Worm (Caenorhabditis elegans): ENCODE data around the gene acdh-8.

Gene acdh-8

ce11 chrII:5839227-5839626, 44.9 kb downstream of the acdh-8 start, which contains the start of gene ZK1248.19:
Gene ZK1248.19, minus strand, starts transcription at chrII:5839414.
- TF ChIP-seq ceh-82 (tag; optimal IDR thresholded peaks at IDR 0.05) (no peak), nhr-12 (tag; optimal IDR thresholded peaks at IDR 0.05) (no peak), snpc-4 (tag; optimal IDR thresholded peaks at IDR 0.05) (no peak), skn-1 (tag; optimal IDR thresholded peaks at IDR 0.05) (no peak), Y55F3AM.14 (GFP tag; optimal IDR thresholded peaks at IDR 0.05) (no peak), sem-4 (tag; optimal IDR thresholded peaks at IDR 0.05) (no peak), C34F6.9 (tag; optimal IDR thresholded peaks at IDR 0.05) (peak; percentile 36), peb-1 (tag; optimal IDR thresholded peaks at IDR 0.05) (no peak), F13H6.1 (tag; optimal IDR thresholded peaks at IDR 0.05) (no peak), blmp-1 (tag; optimal IDR thresholded peaks at IDR 0.05; ENCODE audit: insufficient read depth) (no peak), gmeb-1 (tag; optimal IDR thresholded peaks at IDR 0.05) (peak; percentile 34), ztf-1 (GFP tag; conservative IDR thresholded peaks at IDR 0.05) (no peak), alr-1 (tag; optimal IDR thresholded peaks at IDR 0.05) (no peak), lin-39 (tag; optimal IDR thresholded peaks at IDR 0.05) (no peak), nhr-77 (tag; optimal IDR thresholded peaks at IDR 0.05) (no peak), mbf-1 (tag; optimal IDR thresholded peaks at IDR 0.05) (no peak), ZK546.5 (tag; optimal IDR thresholded peaks at IDR 0.05) (no peak), dmd-4 (tag; optimal IDR thresholded peaks at IDR 0.05) (no peak), elt-1 (tag; optimal IDR thresholded peaks at IDR 0.05) (no peak), ztf-4 (tag; optimal IDR thresholded peaks at IDR 0.05) (no peak), ceh-16 (tag; optimal IDR thresholded peaks at IDR 0.05) (no peak), aly-2 (tag; optimal IDR thresholded peaks at IDR 0.05) (no peak), nhr-23 (tag; optimal IDR thresholded peaks at IDR 0.05) (no peak), nhr-6 (tag; optimal IDR thresholded peaks at IDR 0.05) (no peak), nhr-11 (tag; optimal IDR thresholded peaks at IDR 0.05) (no peak), unc-55 (GFP tag; optimal IDR thresholded peaks at IDR 0.05) (peak; percentile 57), mab-5 (tag; optimal IDR thresholded peaks at IDR 0.05) (no peak), nhr-129 (tag; optimal IDR thresholded peaks at IDR 0.05) (peak; percentile 44), elt-3 (tag; optimal IDR thresholded peaks at IDR 0.05) (no peak), lin-13 (GFP tag; optimal IDR thresholded peaks at IDR 0.05) (no peak), egl-27 (tag; optimal IDR thresholded peaks at IDR 0.05) (no peak), nhr-21 (tag; optimal IDR thresholded peaks at IDR 0.05) (no peak), R02D3.7 (tag; optimal IDR thresholded peaks at IDR 0.05) (peak; percentile 67), unc-62 (GFP tag; optimal IDR thresholded peaks at IDR 0.05) (no peak), sma-9 (GFP tag; optimal IDR thresholded peaks at IDR 0.05) (peak; percentile 13), sma-9 (tag; optimal IDR thresholded peaks at IDR 0.05) (no peak), crh-2 (tag; optimal IDR thresholded peaks at IDR 0.05) (no peak), nhr-10 (tag; optimal IDR thresholded peaks at IDR 0.05) (no peak), ztf-11 (tag; optimal IDR thresholded peaks at IDR 0.05) (no peak), lin-11 (tag; optimal IDR thresholded peaks at IDR 0.05) (no peak), nhr-237 (tag; optimal IDR thresholded peaks at IDR 0.05) (no peak), lsy-2 (tag; optimal IDR thresholded peaks at IDR 0.05) (peak; percentile 4 to 63)

- no peak for TF ChIP-seq nhr-77 (tag; optimal IDR thresholded peaks at IDR 0.05)
- TF ChIP-seq nhr-6 (tag; optimal IDR thresholded peaks at IDR 0.05) = no peak
- TF ChIP-seq lsy-2 (tag; optimal IDR thresholded peaks at IDR 0.05) = peak in 1 of 2 experiments; percentile 33
- no peak for TF ChIP-seq sem-4 (tag; optimal IDR thresholded peaks at IDR 0.05)
- no peak for TF ChIP-seq dmd-4 (tag; optimal IDR thresholded peaks at IDR 0.05)
- no peak for TF ChIP-seq egl-27 (tag; optimal IDR thresholded peaks at IDR 0.05)
- no peak for TF ChIP-seq mbf-1 (tag; optimal IDR thresholded peaks at IDR 0.05)
- TF ChIP-seq ztf-4 (tag; optimal IDR thresholded peaks at IDR 0.05) = no peak
- peak; percentile 60 for TF ChIP-seq sma-9 (GFP tag; optimal IDR thresholded peaks at IDR 0.05)
- no peak for TF ChIP-seq sma-9 (tag; optimal IDR thresholded peaks at IDR 0.05)
- no peak for TF ChIP-seq lin-11 (tag; optimal IDR thresholded peaks at IDR 0.05)
- peak; percentile 25 for TF ChIP-seq mab-5 (tag; optimal IDR thresholded peaks at IDR 0.05)
- peak; percentile 48 for TF ChIP-seq F13H6.1 (tag; optimal IDR thresholded peaks at IDR 0.05)
- TF ChIP-seq nhr-11 (tag; optimal IDR thresholded peaks at IDR 0.05) = no peak
- no peak for TF ChIP-seq unc-62 (GFP tag; optimal IDR thresholded peaks at IDR 0.05)
- no peak for TF ChIP-seq elt-1 (tag; optimal IDR thresholded peaks at IDR 0.05)
- no peak for TF ChIP-seq skn-1 (tag; optimal IDR thresholded peaks at IDR 0.05)
- peak; percentile 45 for TF ChIP-seq nhr-129 (tag; optimal IDR thresholded peaks at IDR 0.05)
- no peak for TF ChIP-seq Y55F3AM.14 (GFP tag; optimal IDR thresholded peaks at IDR 0.05)
Observed at ce11 chrII:5841053-5841547, 46.8 kb downstream of the acdh-8 start, which contains the start of gene lec-5. Gene lec-5, minus strand, starts transcription at chrII:5841103.

Measured in whole organism, L2 larva.